Worm (Caenorhabditis elegans) whole organism, young adult: ENCODE measurements around the gene flp-23.

ENCODE experiments used
- akir-1 ChIP-seq: fragments of 200-800 bp; sonication (Bioruptor generic); optimal IDR thresholded peaks from 2 replicates; lab custom pipeline; 2018; ENCODE audit warnings: mild to moderate bottlenecking, missing genetic modification characterization, moderate library complexity, missing compliant biosample characterization
- ama-1 ChIP-seq, 3 experiments: fragments of 150-350 bp in 1 of 3; sonication (generic microtip) in 2 of 3; optimal IDR thresholded peaks; 2 replicates each; lab custom pipeline; 2014 to 2018; ENCODE audit warnings: missing biosample characterization in 2 of 3, missing genetic modification characterization in 2 of 3, missing genetic modification reagents in 2 of 3
- ceh-58 ChIP-seq: fragments of 200-800 bp; sonication (Bioruptor generic); IDR thresholded peaks from 2 replicates; pipeline ENCODE4 v1.3.6; 2022; ENCODE audit warnings: missing genetic modification characterization, missing compliant biosample characterization
- efl-1 ChIP-seq: fragments of 150-350 bp; optimal IDR thresholded peaks from 2 replicates; lab custom pipeline; 2014; ENCODE audit warnings: missing biosample characterization, missing genetic modification reagents, missing genetic modification characterization
- hrde-1 ChIP-seq: sonication (generic microtip); optimal IDR thresholded peaks from 2 replicates; lab custom pipeline; 2016; ENCODE audit warnings: missing genetic modification characterization, mild to moderate bottlenecking, missing compliant biosample characterization, moderate library complexity, missing genotype, missing genetic modification reagents, borderline replicate concordance
- lin-40 ChIP-seq: sonication (generic microtip); optimal IDR thresholded peaks from 2 replicates; lab custom pipeline; 2016; ENCODE audit warnings: missing genetic modification characterization, mild to moderate bottlenecking, missing compliant biosample characterization, missing genotype, missing genetic modification reagents
- madf-3 ChIP-seq: fragments of 200-800 bp; sonication (Bioruptor generic); IDR thresholded peaks from 2 replicates; pipeline ENCODE4 v1.3.6; 2022; ENCODE audit warnings: missing genetic modification reagents, missing genetic modification characterization, missing compliant biosample characterization
- repo-1 ChIP-seq: sonication (generic microtip); optimal IDR thresholded peaks from 2 replicates; lab custom pipeline; 2017; ENCODE audit warnings: mild to moderate bottlenecking, missing genetic modification characterization, missing compliant biosample characterization
- somi-1 ChIP-seq: fragments of 200-800 bp; sonication (Bioruptor generic); optimal IDR thresholded peaks from 2 replicates; lab custom pipeline; 2018; ENCODE audit warnings: mild to moderate bottlenecking, missing genetic modification characterization, missing compliant biosample characterization

DNA sequence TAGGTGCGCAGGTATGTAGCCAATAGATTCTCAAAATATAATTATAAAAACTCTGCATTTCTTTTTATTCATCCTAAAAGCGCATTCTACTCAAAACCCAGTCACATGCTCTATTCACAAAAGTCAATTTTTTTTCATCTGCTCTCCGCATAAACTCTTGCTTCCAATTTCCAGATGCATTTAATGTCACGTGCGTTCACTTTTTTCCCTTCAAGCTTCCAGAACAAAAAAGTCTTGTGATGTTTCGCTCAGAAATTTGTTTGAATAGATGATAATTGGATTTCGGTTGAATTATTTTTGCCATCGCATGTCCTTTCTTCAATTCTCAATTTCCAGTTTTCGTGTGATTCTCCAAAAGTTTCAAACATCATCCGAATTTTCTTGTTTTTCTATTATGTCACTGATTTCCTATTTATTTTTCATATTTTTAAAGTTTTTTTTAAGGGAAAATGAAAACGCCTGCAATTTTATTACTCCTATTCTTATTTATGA, 14.4 kb downstream of the flp-23 start, which contains the start of gene F22B7.1:
- TF ChIP-seq hrde-1 (tag; lab: Kevin White, UChicago) = no peak
- TF ChIP-seq repo-1 = no peak
- TF ChIP-seq efl-1 = no peak
- no peak for TF ChIP-seq somi-1 (GFP tag; lab: Kevin White, UChicago)
- TF ChIP-seq madf-3 (GFP tag; lab: Robert Waterston, UW) = no peak
- no peak for TF ChIP-seq ceh-58 (GFP tag; lab: Robert Waterston, UW)
- TF ChIP-seq akir-1 (GFP tag; lab: Kevin White, UChicago) = no peak
- TF ChIP-seq lin-40 (tag; lab: Kevin White, UChicago) = no peak
- TF ChIP-seq ama-1 (optimal IDR thresholded peaks at IDR 0.05; lab: Kevin White, UChicago) = no peak
- TF ChIP-seq ama-1 (GFP tag; optimal IDR thresholded peaks at IDR 0.05; lab: Kevin White, UChicago) = no peak
